Worm (Caenorhabditis elegans): ENCODE data around the gene str-40.

ce11 chrV:3112198-3112597 lies 43.2 kb upstream of the str-40 start:
- TF ChIP-seq dao-5 (tag; optimal IDR thresholded peaks at IDR 0.05) (no peak), him-1 (tag; optimal IDR thresholded peaks at IDR 0.05) (no peak), W03F9.2 (tag; optimal IDR thresholded peaks at IDR 0.05) (no peak)

Measured in whole organism, L4/young adult.